Worm (Caenorhabditis elegans) whole organism, L2 larva: ENCODE results near the gene ZK185.3.

Experiments used
- F13H6.1 ChIP-seq: sonication (generic microtip); optimal IDR thresholded peaks from 2 replicates; lab custom pipeline; 2016; ENCODE audit warnings: missing genetic modification characterization, missing compliant biosample characterization
- R02D3.7 ChIP-seq: fragments of 150-350 bp; optimal IDR thresholded peaks from 2 replicates; lab custom pipeline; 2014; ENCODE audit warnings: missing biosample characterization, missing genetic modification characterization
- ama-1 ChIP-seq: fragments of 150-350 bp; optimal IDR thresholded peaks from 2 replicates; lab custom pipeline; 2018; ENCODE audit warnings: inconsistent platforms
- blmp-1 ChIP-seq: sonication (generic microtip); optimal IDR thresholded peaks from 2 replicates; lab custom pipeline; 2017; ENCODE audit warnings: missing genetic modification characterization, mild to moderate bottlenecking, missing compliant biosample characterization, antibody characterized with exemption, moderate library complexity; ENCODE audit not compliant: insufficient read depth
- dmd-4 ChIP-seq: sonication (generic microtip); optimal IDR thresholded peaks from 2 replicates; lab custom pipeline; 2017; ENCODE audit warnings: missing biosample characterization, missing genetic modification characterization
- elt-1 ChIP-seq: fragments of 150-350 bp; optimal IDR thresholded peaks from 2 replicates; lab custom pipeline; 2014; ENCODE audit warnings: missing biosample characterization, missing genetic modification characterization
- fos-1 ChIP-seq: fragments of 150-350 bp; optimal IDR thresholded peaks from 2 replicates; lab custom pipeline; 2014; ENCODE audit warnings: missing biosample characterization, missing genetic modification characterization
- lin-11 ChIP-seq: fragments of 150-350 bp; sonication (generic microtip); optimal IDR thresholded peaks from 2 replicates; lab custom pipeline; 2014; ENCODE audit warnings: missing biosample characterization, missing genetic modification characterization, inconsistent platforms, mixed read lengths
- nhr-11 ChIP-seq: fragments of 150-350 bp; optimal IDR thresholded peaks from 2 replicates; lab custom pipeline; 2014; ENCODE audit warnings: missing biosample characterization, missing genetic modification characterization
- nhr-237 ChIP-seq: fragments of 150-350 bp; optimal IDR thresholded peaks from 2 replicates; lab custom pipeline; 2014; ENCODE audit warnings: missing biosample characterization, missing genetic modification characterization
- sem-4 ChIP-seq: fragments of 150-350 bp; optimal IDR thresholded peaks from 2 replicates; lab custom pipeline; 2014; ENCODE audit warnings: missing biosample characterization, missing genetic modification reagents, missing genetic modification characterization
- snpc-4 ChIP-seq: fragments of 150-350 bp; optimal IDR thresholded peaks from 2 replicates; lab custom pipeline; 2014; ENCODE audit warnings: missing biosample characterization, missing genetic modification characterization
- unc-62 ChIP-seq: fragments of 150-350 bp; optimal IDR thresholded peaks from 2 replicates; lab custom pipeline; 2014; ENCODE audit warnings: missing biosample characterization, missing genetic modification reagents, missing genetic modification characterization

- TF ChIP-seq ama-1 (lab: Kevin White, UChicago), result no peak
- TF ChIP-seq nhr-237 (tag; lab: Kevin White, UChicago), result no peak
- TF ChIP-seq R02D3.7 (tag; lab: Kevin White, UChicago), result no peak
- no peak for TF ChIP-seq sem-4 (tag; lab: Kevin White, UChicago)
- TF ChIP-seq F13H6.1, result no peak
- no peak for TF ChIP-seq fos-1
- TF ChIP-seq snpc-4 (tag; lab: Kevin White, UChicago), result no peak
- TF ChIP-seq lin-11 (tag; lab: Kevin White, UChicago), result no peak
- TF ChIP-seq unc-62, result no peak
- no peak for TF ChIP-seq blmp-1 (tag; lab: Kevin White, UChicago)
- TF ChIP-seq elt-1 (tag; lab: Kevin White, UChicago), result no peak
- no peak for TF ChIP-seq dmd-4 (tag; lab: Kevin White, UChicago)
- TF ChIP-seq nhr-11 (tag; lab: Kevin White, UChicago), result no peak
Measured at ce11 chrIV:4568402-4568891, 38.2 kb upstream of the ZK185.3 start, which contains the start of gene F28E10.1.
